Worm (Caenorhabditis elegans): ENCODE measurements around the gene K02C4.2.

DNA sequence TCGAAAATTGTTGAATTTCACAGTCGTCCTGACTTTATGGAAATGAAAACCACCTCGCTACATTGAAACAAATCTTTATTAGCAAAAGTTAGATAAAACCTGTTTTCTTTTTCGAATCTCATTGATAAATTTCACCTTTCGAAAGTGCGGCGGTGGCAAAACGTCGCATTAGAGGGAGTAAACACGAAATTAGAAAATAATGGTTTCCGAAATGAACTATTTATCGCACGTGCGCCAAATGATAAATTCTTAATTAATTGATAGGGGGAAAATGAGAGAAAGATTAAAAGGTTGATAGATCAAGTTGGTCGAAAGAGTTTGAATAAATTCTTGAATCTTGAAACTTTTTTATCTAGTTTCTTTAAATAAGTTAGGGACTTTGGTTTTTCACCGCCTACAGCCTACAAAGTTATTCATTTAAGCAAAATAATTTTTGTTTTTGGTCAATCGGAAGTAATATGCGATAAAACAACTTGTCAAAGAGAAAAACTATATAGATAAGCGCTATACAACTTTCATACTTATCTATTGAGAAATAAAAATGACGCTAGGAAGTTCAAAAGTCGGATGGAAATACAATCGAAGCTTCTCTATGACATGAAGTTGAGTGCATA, 4.4 kb upstream of the K02C4.2 start:
- TF ChIP-seq nhr-90 (tag; optimal IDR thresholded peaks at IDR 0.05) (no peak), ama-1 (optimal IDR thresholded peaks at IDR 0.05) (no peak), ama-1 (GFP tag; optimal IDR thresholded peaks at IDR 0.05) (no peak), lin-35 (GFP tag; optimal IDR thresholded peaks at IDR 0.05) (no peak), lin-54 (GFP tag; optimal IDR thresholded peaks at IDR 0.05) (no peak), pha-4 (tag; optimal IDR thresholded peaks at IDR 0.05) (no peak), lin-40 (tag; optimal IDR thresholded peaks at IDR 0.05) (no peak), nhr-120 (GFP tag; IDR thresholded peaks at IDR 0.05) (no peak), F52B5.7 (tag; optimal IDR thresholded peaks at IDR 0.05) (no peak), attf-6 (GFP tag; IDR thresholded peaks at IDR 0.05) (no peak), C17E4.6 (GFP tag; IDR thresholded peaks at IDR 0.05) (no peak), bed-1 (GFP tag; IDR thresholded peaks at IDR 0.05) (no peak), Y95B8A.8 (GFP tag; IDR thresholded peaks at IDR 0.05) (no peak)

All from whole organism, young adult.